Fruit fly (Drosophila melanogaster) whole organism, wandering third instar larva: ENCODE results near the gene Tbca.

ENCODE experiments used
- CG9705 ChIP-seq: fragments of 200-800 bp; sonication (Bioruptor generic); optimal IDR thresholded peaks from 2 replicates; lab custom pipeline; 2018; ENCODE audit warnings: missing biosample characterization, mild to moderate bottlenecking, missing genetic modification characterization
- Dif ChIP-seq: fragments of 200-275, 200-300 bp; sonication (Bioruptor generic); optimal IDR thresholded peaks from 2 replicates; lab custom pipeline; 2018; ENCODE audit warnings: missing biosample characterization, missing genetic modification characterization; ENCODE audit not compliant: partially characterized antibody
- GATAd ChIP-seq: sonication (Bioruptor generic); optimal IDR thresholded peaks from 2 replicates; lab custom pipeline; 2016; ENCODE audit warnings: missing biosample characterization, missing genetic modification characterization
- HLH106 ChIP-seq: fragments of 200-800 bp; optimal IDR thresholded peaks from 3 replicates; lab custom pipeline; 2019; ENCODE audit warnings: missing biosample characterization, mild to moderate bottlenecking, missing genetic modification characterization, moderate library complexity
- Mio ChIP-seq: sonication (Bioruptor generic); optimal IDR thresholded peaks from 2 replicates; lab custom pipeline; 2016; ENCODE audit warnings: missing biosample characterization, missing genetic modification characterization
- Rel ChIP-seq, 2 experiments: fragments of 200-800 bp; sonication (Bioruptor generic) in 1 of 2; optimal IDR thresholded peaks; 2 replicates in 1 of 2; 3 replicates in 1 of 2; lab custom pipeline; 2016 to 2019; ENCODE audit warnings: mild to moderate bottlenecking in 2 of 2, missing biosample characterization in 2 of 2, missing genetic modification characterization in 2 of 2, moderate library complexity in 1 of 2
- brk ChIP-seq: fragments of 200-800 bp; sonication (Bioruptor generic); optimal IDR thresholded peaks from 2 replicates; lab custom pipeline; 2016; ENCODE audit warnings: missing biosample characterization, mild to moderate bottlenecking, missing genetic modification characterization
- dsf ChIP-seq: sonication (Bioruptor generic); optimal IDR thresholded peaks from 2 replicates; lab custom pipeline; 2016; ENCODE audit warnings: missing biosample characterization, missing genetic modification characterization, borderline replicate concordance
- jim ChIP-seq: fragments of 175-275, 200-325 bp; sonication (Bioruptor generic); optimal IDR thresholded peaks from 2 replicates; lab custom pipeline; 2016; ENCODE audit warnings: missing biosample characterization, mild to moderate bottlenecking, missing genetic modification characterization

dm6 chr3R:31709769-31710168 is 33.5 kb upstream of the Tbca start:
- TF ChIP-seq HLH106, result no peak
- TF ChIP-seq Dif (GFP tag; lab: Kevin White, UChicago), result no peak
- TF ChIP-seq GATAd, result no peak
- TF ChIP-seq CG9705 (GFP tag; lab: Kevin White, UChicago), result no peak
- TF ChIP-seq brk (GFP tag; lab: Kevin White, UChicago), result no peak
- no peak for TF ChIP-seq Mio (GFP tag; lab: Kevin White, UChicago)
- TF ChIP-seq Rel (GFP tag; optimal IDR thresholded peaks at IDR 0.05; lab: Kevin White, UChicago), result no peak
- no peak for TF ChIP-seq Rel (tag; optimal IDR thresholded peaks at IDR 0.05; lab: Kevin White, UChicago)
- no peak for TF ChIP-seq dsf (GFP tag; lab: Kevin White, UChicago)
- TF ChIP-seq jim (GFP tag; lab: Kevin White, UChicago), result no peak
